Worm (Caenorhabditis elegans) whole organism, young adult: ENCODE results near the gene srw-62.

Source experiments
- B0261.1 ChIP-seq: sonication (generic microtip); optimal IDR thresholded peaks from 2 replicates; lab custom pipeline; 2016; ENCODE audit warnings: mild to moderate bottlenecking, missing genetic modification characterization, moderate library complexity, missing compliant biosample characterization
- B0336.3 ChIP-seq: fragments of 200-800 bp; sonication (Bioruptor generic); IDR thresholded peaks from 2 replicates; pipeline ENCODE4 v1.3.6; 2022; ENCODE audit warnings: missing genetic modification characterization, missing compliant biosample characterization
- C06A6.2 ChIP-seq: fragments of 200-800 bp; sonication (Bioruptor generic); conservative IDR thresholded peaks from 2 replicates; pipeline ENCODE4 v1.3.6; 2022; ENCODE audit warnings: missing genetic modification characterization, missing compliant biosample characterization
- D2030.7 ChIP-seq: fragments of 200-800 bp; sonication (Bioruptor generic); IDR thresholded peaks from 2 replicates; pipeline ENCODE4 v1.3.6; 2022; ENCODE audit warnings: missing genetic modification reagents, missing genetic modification characterization, missing compliant biosample characterization
- F23B12.7 ChIP-seq: sonication (generic microtip); optimal IDR thresholded peaks from 2 replicates; lab custom pipeline; 2017; ENCODE audit warnings: missing genetic modification characterization, mild to moderate bottlenecking, missing compliant biosample characterization, antibody characterized with exemption, moderate library complexity; ENCODE audit not compliant: insufficient read depth
- F37B4.10 ChIP-seq: fragments of 200-800 bp; sonication (Bioruptor generic); IDR thresholded peaks from 2 replicates; pipeline ENCODE4 v1.3.6; 2022; ENCODE audit warnings: missing genetic modification characterization, missing compliant biosample characterization
- F39B2.1 ChIP-seq: fragments of 200-800 bp; sonication (Bioruptor generic); IDR thresholded peaks from 2 replicates; pipeline ENCODE4 v1.3.6; 2022; ENCODE audit warnings: missing genetic modification reagents, missing genetic modification characterization, missing compliant biosample characterization
- F57A8.1 ChIP-seq: fragments of 200-800 bp; sonication (Bioruptor generic); optimal IDR thresholded peaks from 2 replicates; lab custom pipeline; 2018; ENCODE audit warnings: mild to moderate bottlenecking, missing genetic modification characterization, moderate library complexity, missing compliant biosample characterization
- K12H6.12 ChIP-seq: fragments of 200-800 bp; sonication (Bioruptor generic); optimal IDR thresholded peaks from 2 replicates; lab custom pipeline; 2018; ENCODE audit warnings: mild to moderate bottlenecking, missing genetic modification characterization, missing compliant biosample characterization
- Y53F4B.3 ChIP-seq: fragments of 200-800 bp; sonication (Bioruptor generic); IDR thresholded peaks from 2 replicates; pipeline ENCODE4 v1.3.6; 2022; ENCODE audit warnings: missing genetic modification reagents, missing genetic modification characterization, missing compliant biosample characterization
- Y53G8AR.9 ChIP-seq: fragments of 200-800 bp; sonication (Bioruptor generic); conservative IDR thresholded peaks from 2 replicates; pipeline ENCODE4 v1.3.6; 2022; ENCODE audit warnings: missing genetic modification reagents, missing genetic modification characterization, missing compliant biosample characterization
- Y56A3A.18 ChIP-seq: fragments of 200-800 bp; sonication (Bioruptor generic); IDR thresholded peaks from 2 replicates; pipeline ENCODE4 v1.3.6; 2022; ENCODE audit warnings: missing genetic modification reagents, missing genetic modification characterization, missing compliant biosample characterization
- Y67H2A.10 ChIP-seq: fragments of 200-800 bp; sonication (Bioruptor generic); conservative IDR thresholded peaks from 2 replicates; pipeline ENCODE4 v1.3.6; 2022; ENCODE audit warnings: missing genetic modification reagents, missing genetic modification characterization, missing compliant biosample characterization
- Y79H2A.3 ChIP-seq: fragments of 200-800 bp; sonication (Bioruptor generic); conservative IDR thresholded peaks from 2 replicates; pipeline ENCODE4 v1.3.6; 2022; ENCODE audit warnings: missing genetic modification reagents, missing genetic modification characterization, missing compliant biosample characterization
- Y95B8A.8 ChIP-seq: fragments of 200-800 bp; sonication (Bioruptor generic); IDR thresholded peaks from 2 replicates; pipeline ENCODE4 v1.3.6; 2022; ENCODE audit warnings: missing genetic modification reagents, missing genetic modification characterization, missing compliant biosample characterization
- athp-1 ChIP-seq: sonication (generic microtip); optimal IDR thresholded peaks from 2 replicates; lab custom pipeline; 2017; ENCODE audit warnings: mild to moderate bottlenecking, missing genetic modification characterization, missing compliant biosample characterization
- bed-1 ChIP-seq: fragments of 200-800 bp; sonication (Bioruptor generic); IDR thresholded peaks from 2 replicates; pipeline ENCODE4 v1.3.6; 2022; ENCODE audit warnings: missing genetic modification reagents, missing genetic modification characterization, missing compliant biosample characterization
- bed-2 ChIP-seq: fragments of 200-800 bp; sonication (Bioruptor generic); IDR thresholded peaks from 2 replicates; pipeline ENCODE4 v1.3.6; 2022; ENCODE audit warnings: missing genetic modification reagents, missing genetic modification characterization, missing compliant biosample characterization
- cebp-2 ChIP-seq: fragments of 200-800 bp; sonication (Bioruptor generic); IDR thresholded peaks from 2 replicates; pipeline ENCODE4 v1.3.6; 2022; ENCODE audit warnings: missing genetic modification characterization, missing compliant biosample characterization
- ceh-27 ChIP-seq: fragments of 200-800 bp; sonication (Bioruptor generic); optimal IDR thresholded peaks from 2 replicates; lab custom pipeline; 2018; ENCODE audit warnings: mild to moderate bottlenecking, missing genetic modification characterization, moderate library complexity, missing compliant biosample characterization
- ceh-40 ChIP-seq: fragments of 200-800 bp; sonication (Bioruptor generic); IDR thresholded peaks from 2 replicates; pipeline ENCODE4 v1.3.6; 2022; ENCODE audit warnings: missing genetic modification characterization, missing compliant biosample characterization
- ceh-79 ChIP-seq: sonication (generic microtip); optimal IDR thresholded peaks from 2 replicates; lab custom pipeline; 2017; ENCODE audit warnings: mild to moderate bottlenecking, missing genetic modification characterization, missing compliant biosample characterization
- ceh-91 ChIP-seq: fragments of 200-800 bp; sonication (Bioruptor generic); IDR thresholded peaks from 2 replicates; pipeline ENCODE4 v1.3.6; 2022; ENCODE audit warnings: missing genetic modification reagents, missing genetic modification characterization, missing compliant biosample characterization
- efl-1 ChIP-seq: fragments of 150-350 bp; optimal IDR thresholded peaks from 2 replicates; lab custom pipeline; 2014; ENCODE audit warnings: missing biosample characterization, missing genetic modification reagents, missing genetic modification characterization
- egl-44 ChIP-seq: fragments of 200-800 bp; sonication (Bioruptor generic); IDR thresholded peaks from 2 replicates; pipeline ENCODE4 v1.3.6; 2022; ENCODE audit warnings: missing genetic modification reagents, missing genetic modification characterization, missing compliant biosample characterization
- ets-4 ChIP-seq: fragments of 200-800 bp; sonication (Bioruptor generic); optimal IDR thresholded peaks from 2 replicates; lab custom pipeline; 2018; ENCODE audit warnings: mild to moderate bottlenecking, missing genetic modification characterization, missing compliant biosample characterization
- fkh-3 ChIP-seq: sonication (generic microtip); optimal IDR thresholded peaks from 2 replicates; lab custom pipeline; 2016; ENCODE audit warnings: mild to moderate bottlenecking, missing genetic modification characterization, missing compliant biosample characterization
- hmg-1.2 ChIP-seq: fragments of 200-800 bp; sonication (Bioruptor generic); IDR thresholded peaks from 2 replicates; pipeline ENCODE4 v1.3.6; 2022; ENCODE audit warnings: missing genetic modification reagents, missing genetic modification characterization, missing compliant biosample characterization
- let-607 ChIP-seq, 2 experiments: fragments of 200-800 bp in 1 of 2; sonication (Bioruptor generic) in 1 of 2; sonication (generic microtip) in 1 of 2; optimal IDR thresholded peaks; 2 replicates each; lab custom pipeline; 2016 to 2018; ENCODE audit warnings: mild to moderate bottlenecking in 2 of 2, missing compliant biosample characterization in 2 of 2, missing genetic modification characterization in 2 of 2, moderate library complexity in 2 of 2, missing genotype in 1 of 2
- lin-26 ChIP-seq: fragments of 200-800 bp; sonication (Bioruptor generic); IDR thresholded peaks from 2 replicates; pipeline ENCODE4 v1.3.6; 2022; ENCODE audit warnings: missing genetic modification reagents, missing genetic modification characterization, missing compliant biosample characterization
- lir-1 ChIP-seq: fragments of 200-800 bp; sonication (Bioruptor generic); conservative IDR thresholded peaks from 2 replicates; pipeline ENCODE4 v1.3.6; 2022; ENCODE audit warnings: missing genetic modification reagents, missing genetic modification characterization, missing compliant biosample characterization
- madf-10 ChIP-seq: sonication (generic microtip); optimal IDR thresholded peaks from 2 replicates; lab custom pipeline; 2016; ENCODE audit warnings: mild to moderate bottlenecking, missing genetic modification characterization, missing compliant biosample characterization
- madf-6 ChIP-seq: fragments of 200-800 bp; sonication (Bioruptor generic); IDR thresholded peaks from 2 replicates; pipeline ENCODE4 v1.3.6; 2022; ENCODE audit warnings: missing genetic modification reagents, missing genetic modification characterization, missing compliant biosample characterization
- madf-8 ChIP-seq: fragments of 200-800 bp; sonication (Bioruptor generic); conservative IDR thresholded peaks from 2 replicates; pipeline ENCODE4 v1.3.6; 2022; ENCODE audit warnings: missing genetic modification reagents, missing genetic modification characterization, missing compliant biosample characterization
- mcd-1 ChIP-seq: fragments of 200-800 bp; sonication (Bioruptor generic); IDR thresholded peaks from 2 replicates; pipeline ENCODE4 v1.3.6; 2022; ENCODE audit warnings: missing genetic modification reagents, missing genetic modification characterization, missing compliant biosample characterization
- nfya-2 ChIP-seq: fragments of 200-800 bp; sonication (Bioruptor generic); IDR thresholded peaks from 2 replicates; pipeline ENCODE4 v1.3.6; 2022; ENCODE audit warnings: missing genetic modification reagents, missing genetic modification characterization, missing compliant biosample characterization
- nfyb-1 ChIP-seq: fragments of 200-800 bp; sonication (Bioruptor generic); IDR thresholded peaks from 2 replicates; pipeline ENCODE4 v1.3.6; 2022; ENCODE audit warnings: missing genetic modification reagents, missing genetic modification characterization, missing compliant biosample characterization
- nhr-120 ChIP-seq: fragments of 200-800 bp; sonication (Bioruptor generic); IDR thresholded peaks from 2 replicates; pipeline ENCODE4 v1.3.6; 2022; ENCODE audit warnings: missing genetic modification characterization, missing compliant biosample characterization
- rcor-1 ChIP-seq: fragments of 200-800 bp; sonication (Bioruptor generic); IDR thresholded peaks from 2 replicates; pipeline ENCODE4 v1.3.6; 2022; ENCODE audit warnings: missing genetic modification reagents, missing genetic modification characterization, missing compliant biosample characterization
- sdz-38 ChIP-seq: sonication (generic microtip); optimal IDR thresholded peaks from 2 replicates; lab custom pipeline; 2016; ENCODE audit warnings: missing genotype, missing genetic modification characterization, missing compliant biosample characterization
- sea-2 ChIP-seq: fragments of 200-800 bp; sonication (Bioruptor generic); IDR thresholded peaks from 2 replicates; pipeline ENCODE4 v1.3.6; 2022; ENCODE audit warnings: missing genetic modification characterization, missing compliant biosample characterization
- snpc-1.3 ChIP-seq: sonication (generic microtip); optimal IDR thresholded peaks from 2 replicates; lab custom pipeline; 2017; ENCODE audit warnings: missing genetic modification characterization, mild to moderate bottlenecking, missing compliant biosample characterization, antibody characterized with exemption, moderate library complexity, missing genotype, missing genetic modification reagents; ENCODE audit not compliant: insufficient read depth
- snpc-3.4 ChIP-seq: sonication (generic microtip); optimal IDR thresholded peaks from 2 replicates; lab custom pipeline; 2017; ENCODE audit warnings: missing genetic modification characterization, mild to moderate bottlenecking, missing compliant biosample characterization, antibody characterized with exemption, moderate library complexity, missing genotype, missing genetic modification reagents
- sptf-2 ChIP-seq: fragments of 200-800 bp; sonication (Bioruptor generic); optimal IDR thresholded peaks from 2 replicates; lab custom pipeline; 2018; ENCODE audit warnings: mild to moderate bottlenecking, missing genetic modification characterization, missing compliant biosample characterization
- xnd-1 ChIP-seq: sonication (generic microtip); optimal IDR thresholded peaks from 2 replicates; lab custom pipeline; 2016; ENCODE audit warnings: missing genotype, missing genetic modification reagents, missing genetic modification characterization, missing compliant biosample characterization
- ztf-18 ChIP-seq: sonication (generic microtip); optimal IDR thresholded peaks from 2 replicates; lab custom pipeline; 2016; ENCODE audit warnings: missing genotype, mild to moderate bottlenecking, missing genetic modification characterization, missing compliant biosample characterization
- ztf-25 ChIP-seq: fragments of 200-800 bp; sonication (Bioruptor generic); IDR thresholded peaks from 2 replicates; pipeline ENCODE4 v1.3.6; 2022; ENCODE audit warnings: missing genetic modification reagents, missing genetic modification characterization, missing compliant biosample characterization
- ztf-26 ChIP-seq: sonication (generic microtip); optimal IDR thresholded peaks from 2 replicates; lab custom pipeline; 2017; ENCODE audit warnings: missing genetic modification characterization, missing compliant biosample characterization
- ztf-3 ChIP-seq: fragments of 200-800 bp; sonication (Bioruptor generic); optimal IDR thresholded peaks from 2 replicates; lab custom pipeline; 2018; ENCODE audit warnings: mild to moderate bottlenecking, missing genetic modification characterization, missing compliant biosample characterization

The srw-62 gene

ce11 chrII:7781102-7781616 is 44.0 kb upstream of the srw-62 start, which contains the start of the genes snpc-1.1 and spdl-1 (continued):
- no peak for TF ChIP-seq snpc-1.3
- no peak for TF ChIP-seq ceh-40 (GFP tag; lab: Robert Waterston, UW)
- no peak for TF ChIP-seq fkh-3 (tag; lab: Kevin White, UChicago)
- no peak for TF ChIP-seq B0336.3 (GFP tag; lab: Robert Waterston, UW)
- TF ChIP-seq Y53F4B.3 (GFP tag; lab: Robert Waterston, UW), result no peak
- TF ChIP-seq ceh-79 (tag; lab: Kevin White, UChicago), result no peak
- TF ChIP-seq F57A8.1, result no peak
- TF ChIP-seq madf-6 (GFP tag; lab: Robert Waterston, UW), result peak; percentile 46; the same call in 1 of the 2 replicates
- no peak for TF ChIP-seq let-607 (tag; optimal IDR thresholded peaks at IDR 0.05; lab: Kevin White, UChicago)
- no peak for TF ChIP-seq Y95B8A.8 (GFP tag; lab: Robert Waterston, UW)
- TF ChIP-seq nfyb-1 (GFP tag; lab: Robert Waterston, UW), result no peak
- no peak for TF ChIP-seq Y56A3A.18
- TF ChIP-seq bed-2 (GFP tag; lab: Robert Waterston, UW), result no peak
- TF ChIP-seq bed-1 (GFP tag; lab: Robert Waterston, UW), result no peak
- no peak for TF ChIP-seq ztf-18 (tag; lab: Kevin White, UChicago)
- no peak for TF ChIP-seq egl-44 (GFP tag; lab: Robert Waterston, UW)
- TF ChIP-seq sea-2 (GFP tag; lab: Robert Waterston, UW), result no peak
- TF ChIP-seq Y53G8AR.9 (GFP tag; lab: Robert Waterston, UW), result no peak
- TF ChIP-seq hmg-1.2, result peak; percentile 21; the same call in 1 of the 2 replicates
- no peak for TF ChIP-seq cebp-2 (GFP tag; lab: Robert Waterston, UW)
- no peak for TF ChIP-seq ztf-25 (GFP tag; lab: Robert Waterston, UW)
- no peak for TF ChIP-seq B0261.1 (tag; lab: Kevin White, UChicago)
- TF ChIP-seq ets-4 (GFP tag; lab: Kevin White, UChicago), result no peak
- TF ChIP-seq ceh-91 (GFP tag; lab: Robert Waterston, UW), result 0 out of 2 replicates have a peak, but pooled peaks have one; percentile 30
- no peak for TF ChIP-seq ztf-3 (GFP tag; lab: Kevin White, UChicago)
- TF ChIP-seq F39B2.1 (GFP tag; lab: Robert Waterston, UW), result no peak
- TF ChIP-seq ztf-26 (tag; lab: Kevin White, UChicago), result no peak
- no peak for TF ChIP-seq lir-1 (GFP tag; lab: Robert Waterston, UW)
- TF ChIP-seq sdz-38 (tag; lab: Kevin White, UChicago), result no peak
- TF ChIP-seq xnd-1 (tag; lab: Kevin White, UChicago), result peak; percentile 2
- no peak for TF ChIP-seq rcor-1 (GFP tag; lab: Robert Waterston, UW)
- no peak for TF ChIP-seq Y67H2A.10 (GFP tag; lab: Robert Waterston, UW)
- no peak for TF ChIP-seq snpc-3.4
- no peak for TF ChIP-seq C06A6.2 (GFP tag; lab: Robert Waterston, UW)
- TF ChIP-seq madf-10 (tag; lab: Kevin White, UChicago), result no peak
- TF ChIP-seq F23B12.7, result peak; percentile 36
- TF ChIP-seq Y79H2A.3 (GFP tag; lab: Robert Waterston, UW), result no peak
- TF ChIP-seq nhr-120, result no peak
- TF ChIP-seq sptf-2 (GFP tag; lab: Kevin White, UChicago), result no peak
- TF ChIP-seq F37B4.10 (GFP tag; lab: Robert Waterston, UW), result no peak
- TF ChIP-seq mcd-1, result peak; percentile 79
- 0 out of 2 replicates have a peak, but pooled peaks have one; percentile 21 for TF ChIP-seq D2030.7 (GFP tag; lab: Robert Waterston, UW)
- TF ChIP-seq efl-1 (GFP tag; lab: Kevin White, UChicago), result peak; percentile 88
- 0 out of 2 replicates have a peak, but pooled peaks have one; percentile 41 for TF ChIP-seq madf-8 (GFP tag; lab: Robert Waterston, UW)
- TF ChIP-seq athp-1, result no peak
- TF ChIP-seq K12H6.12, result no peak
- no peak for TF ChIP-seq lin-26 (GFP tag; lab: Robert Waterston, UW)
- no peak for TF ChIP-seq ceh-27 (GFP tag; lab: Kevin White, UChicago)
- no peak for TF ChIP-seq nfya-2 (GFP tag; lab: Robert Waterston, UW)
